Worm (Caenorhabditis elegans) whole organism, L1 larva: ENCODE data around the gene F15E6.4.

Experiments
- C04F5.9 ChIP-seq: sonication (generic microtip); optimal IDR thresholded peaks from 2 replicates; lab custom pipeline; 2016; ENCODE audit warnings: missing genetic modification characterization, missing compliant biosample characterization
- elt-2 ChIP-seq: sonication (generic microtip); optimal IDR thresholded peaks from 2 replicates; lab custom pipeline; 2016; ENCODE audit warnings: missing genetic modification characterization, mild to moderate bottlenecking, inconsistent platforms, missing compliant biosample characterization, missing genetic modification reagents
- fkh-10 ChIP-seq: sonication (generic microtip); optimal IDR thresholded peaks from 2 replicates; lab custom pipeline; 2017; ENCODE audit warnings: missing biosample characterization, missing genetic modification reagents, missing genetic modification characterization
- fkh-8 ChIP-seq: sonication (generic microtip); optimal IDR thresholded peaks from 2 replicates; lab custom pipeline; 2016; ENCODE audit warnings: mild to moderate bottlenecking, missing genetic modification characterization, missing compliant biosample characterization
- lin-35 ChIP-seq, 2 experiments: fragments of 150-350 bp; optimal IDR thresholded peaks; 2 replicates each; lab custom pipeline; 2014; ENCODE audit warnings: missing biosample characterization in 2 of 2, missing genetic modification characterization in 2 of 2, missing genetic modification reagents in 2 of 2
- lin-39 ChIP-seq: fragments of 150-350 bp; optimal IDR thresholded peaks from 2 replicates; lab custom pipeline; 2014; ENCODE audit warnings: missing biosample characterization, missing genetic modification reagents, missing genetic modification characterization
- lir-3 ChIP-seq: sonication (generic microtip); optimal IDR thresholded peaks from 2 replicates; lab custom pipeline; 2016; ENCODE audit warnings: mild to moderate bottlenecking, missing genetic modification characterization, moderate library complexity, missing compliant biosample characterization; ENCODE audit not compliant: poor library complexity
- nhr-12 ChIP-seq: sonication (generic microtip); optimal IDR thresholded peaks from 2 replicates; lab custom pipeline; 2017; ENCODE audit warnings: missing biosample characterization, missing genetic modification characterization
- nhr-28 ChIP-seq: fragments of 150-350 bp; optimal IDR thresholded peaks from 2 replicates; lab custom pipeline; 2014; ENCODE audit warnings: missing biosample characterization, missing genetic modification characterization
- rnt-1 ChIP-seq: sonication (generic microtip); optimal IDR thresholded peaks from 2 replicates; lab custom pipeline; 2016; ENCODE audit warnings: mild to moderate bottlenecking, missing genetic modification characterization, moderate library complexity, missing compliant biosample characterization
- swsn-7 ChIP-seq: sonication (generic microtip); optimal IDR thresholded peaks from 2 replicates; lab custom pipeline; 2016; ENCODE audit warnings: missing genetic modification characterization, missing compliant biosample characterization
- unc-30 ChIP-seq: sonication (generic microtip); optimal IDR thresholded peaks from 2 replicates; lab custom pipeline; 2017; ENCODE audit warnings: missing biosample characterization, missing genetic modification characterization

- no peak for TF ChIP-seq unc-30
- TF ChIP-seq fkh-10 (GFP tag; lab: Kevin White, UChicago), result no peak
- TF ChIP-seq nhr-12 (tag; lab: Kevin White, UChicago), result no peak
- TF ChIP-seq lir-3 (tag; lab: Kevin White, UChicago), result no peak
- no peak for TF ChIP-seq swsn-7 (tag; lab: Kevin White, UChicago)
- no peak for TF ChIP-seq nhr-28 (tag; lab: Kevin White, UChicago)
- no peak for TF ChIP-seq C04F5.9
- no peak for TF ChIP-seq fkh-8 (tag; lab: Kevin White, UChicago)
- TF ChIP-seq lin-35 (GFP tag; optimal IDR thresholded peaks at IDR 0.05; lab: Kevin White, UChicago), result no peak
- no peak for TF ChIP-seq lin-39 (tag; lab: Kevin White, UChicago)
- TF ChIP-seq elt-2 (tag; lab: Kevin White, UChicago), result no peak
- TF ChIP-seq rnt-1 (tag; lab: Kevin White, UChicago), result no peak
Measured at ce11 chrIV:4265224-4265623, 26.1 kb upstream of the F15E6.4 start, which contains the start of gene F36A4.5.
